Worm (Caenorhabditis elegans): Measurements from ENCODE around the gene nas-23.

nas-23 gene

ce11 chrII:7523281-7523680 is 29.8 kb upstream of the nas-23 start, which contains the start of gene ZK1290.15:
TSS of gene ZK1290.15 (plus strand) at chrII:7523581.
- TF ChIP-seq ref-1 (GFP tag; conservative IDR thresholded peaks at IDR 0.05) (no peak), med-1 (GFP tag; optimal IDR thresholded peaks at IDR 0.05; ENCODE audit: insufficient read depth) (no peak), cog-1 (tag; optimal IDR thresholded peaks at IDR 0.05) (no peak), klf-2 (GFP tag; conservative IDR thresholded peaks at IDR 0.05) (no peak), ztf-23 (GFP tag; IDR thresholded peaks at IDR 0.05) (no peak), tab-1 (GFP tag; IDR thresholded peaks at IDR 0.05) (no peak), ztf-29 (GFP tag; IDR thresholded peaks at IDR 0.05) (no peak), T22C8.4 (GFP tag; IDR thresholded peaks at IDR 0.05) (no peak), flt-1 (GFP tag; IDR thresholded peaks at IDR 0.05) (no peak)

ce11 chrII:7521420-7521819 is 27.9 kb upstream of the nas-23 start:
- no peak for TF ChIP-seq klf-2 (GFP tag; conservative IDR thresholded peaks at IDR 0.05)
- no peak for TF ChIP-seq T22C8.4 (GFP tag; IDR thresholded peaks at IDR 0.05)
- TF ChIP-seq ref-1 (GFP tag; conservative IDR thresholded peaks at IDR 0.05): no peak
- TF ChIP-seq ztf-23 (GFP tag; IDR thresholded peaks at IDR 0.05): no peak
- no peak for TF ChIP-seq cog-1 (tag; optimal IDR thresholded peaks at IDR 0.05)
- no peak for TF ChIP-seq ztf-29 (GFP tag; IDR thresholded peaks at IDR 0.05)
- no peak for TF ChIP-seq tab-1 (GFP tag; IDR thresholded peaks at IDR 0.05)
- no peak for TF ChIP-seq med-1 (GFP tag; optimal IDR thresholded peaks at IDR 0.05; ENCODE audit: insufficient read depth)
- no peak for TF ChIP-seq flt-1 (GFP tag; IDR thresholded peaks at IDR 0.05)

ce11 chrII:7519221-7519620 is 25.7 kb upstream of the nas-23 start, which contains the start of gene glb-9:
TSS of gene glb-9 (minus strand) at chrII:7519321.
- TF ChIP-seq ref-1 (GFP tag; conservative IDR thresholded peaks at IDR 0.05) (no peak), med-1 (GFP tag; optimal IDR thresholded peaks at IDR 0.05; ENCODE audit: insufficient read depth) (no peak), T22C8.4 (GFP tag; IDR thresholded peaks at IDR 0.05) (no peak), klf-2 (GFP tag; conservative IDR thresholded peaks at IDR 0.05) (no peak), ztf-29 (GFP tag; IDR thresholded peaks at IDR 0.05) (no peak), tab-1 (GFP tag; IDR thresholded peaks at IDR 0.05) (no peak), cog-1 (tag; optimal IDR thresholded peaks at IDR 0.05) (no peak), flt-1 (GFP tag; IDR thresholded peaks at IDR 0.05) (no peak), ztf-23 (GFP tag; IDR thresholded peaks at IDR 0.05) (no peak)

ce11 chrII:7505005-7505404 is 11.5 kb upstream of the nas-23 start, which contains the start of gene C28F5.1:
TSS of gene C28F5.1 (plus strand) at chrII:7505305.
- no peak for TF ChIP-seq ztf-29 (GFP tag; IDR thresholded peaks at IDR 0.05)

- TF ChIP-seq med-1 (GFP tag; optimal IDR thresholded peaks at IDR 0.05; ENCODE audit: insufficient read depth) (no peak), ztf-23 (GFP tag; IDR thresholded peaks at IDR 0.05) (no peak), cog-1 (tag; optimal IDR thresholded peaks at IDR 0.05) (no peak)
Observed at ce11 chrII:7499390-7499789, 5.9 kb upstream of the nas-23 start, which contains the start of gene srab-14. TSS of gene srab-14 (minus strand) at chrII:7499490.

- no peak for TF ChIP-seq tab-1 (GFP tag; IDR thresholded peaks at IDR 0.05)
- TF ChIP-seq ref-1 (GFP tag; conservative IDR thresholded peaks at IDR 0.05): no peak
- TF ChIP-seq cog-1 (tag; optimal IDR thresholded peaks at IDR 0.05): no peak
- no peak for TF ChIP-seq ztf-29 (GFP tag; IDR thresholded peaks at IDR 0.05)
- TF ChIP-seq flt-1 (GFP tag; IDR thresholded peaks at IDR 0.05): no peak
- TF ChIP-seq T22C8.4 (GFP tag; IDR thresholded peaks at IDR 0.05): no peak
- TF ChIP-seq med-1 (GFP tag; optimal IDR thresholded peaks at IDR 0.05; ENCODE audit: insufficient read depth): no peak
- TF ChIP-seq klf-2 (GFP tag; conservative IDR thresholded peaks at IDR 0.05): no peak
Observed at ce11 chrII:7496070-7496469, 2.6 kb upstream of the nas-23 start, which contains the start of gene spi-1. TSS of gene spi-1 (plus strand) at chrII:7496247.

- TF ChIP-seq cog-1 (tag; optimal IDR thresholded peaks at IDR 0.05) (no peak), ztf-29 (GFP tag; IDR thresholded peaks at IDR 0.05) (no peak), med-1 (GFP tag; optimal IDR thresholded peaks at IDR 0.05; ENCODE audit: insufficient read depth) (no peak), flt-1 (GFP tag; IDR thresholded peaks at IDR 0.05) (no peak), T22C8.4 (GFP tag; IDR thresholded peaks at IDR 0.05) (no peak), klf-2 (GFP tag; conservative IDR thresholded peaks at IDR 0.05) (no peak), ref-1 (GFP tag; conservative IDR thresholded peaks at IDR 0.05) (no peak)
Observed at ce11 chrII:7494155-7494554, 656 bp upstream of the nas-23 start, which contains the start of gene R10H1.1. TSS of gene R10H1.1 (plus strand) at chrII:7494455.

ce11 chrII:7489605-7490004 is 3.9 kb downstream of the nas-23 start, which contains the start of gene D1022.9:
TSS of gene D1022.9 (minus strand) at chrII:7489705.
- TF ChIP-seq tab-1 (GFP tag; IDR thresholded peaks at IDR 0.05) (no peak), ref-1 (GFP tag; conservative IDR thresholded peaks at IDR 0.05) (no peak), ztf-29 (GFP tag; IDR thresholded peaks at IDR 0.05) (no peak), ztf-23 (GFP tag; IDR thresholded peaks at IDR 0.05) (no peak), klf-2 (GFP tag; conservative IDR thresholded peaks at IDR 0.05) (no peak), T22C8.4 (GFP tag; IDR thresholded peaks at IDR 0.05) (no peak), cog-1 (tag; optimal IDR thresholded peaks at IDR 0.05) (no peak), flt-1 (GFP tag; IDR thresholded peaks at IDR 0.05) (no peak), med-1 (GFP tag; optimal IDR thresholded peaks at IDR 0.05; ENCODE audit: insufficient read depth) (no peak)

ce11 chrII:7483009-7483408 is 10.5 kb downstream of the nas-23 start, which contains the start of gene cah-2:
TSS of gene cah-2 (minus strand) at chrII:7483109.
- no peak for TF ChIP-seq ztf-23 (GFP tag; IDR thresholded peaks at IDR 0.05)
- TF ChIP-seq klf-2 (GFP tag; conservative IDR thresholded peaks at IDR 0.05): no peak
- TF ChIP-seq flt-1 (GFP tag; IDR thresholded peaks at IDR 0.05): no peak
- no peak for TF ChIP-seq med-1 (GFP tag; optimal IDR thresholded peaks at IDR 0.05; ENCODE audit: insufficient read depth)
- TF ChIP-seq cog-1 (tag; optimal IDR thresholded peaks at IDR 0.05): no peak
- no peak for TF ChIP-seq tab-1 (GFP tag; IDR thresholded peaks at IDR 0.05)
- no peak for TF ChIP-seq T22C8.4 (GFP tag; IDR thresholded peaks at IDR 0.05)
- no peak for TF ChIP-seq ref-1 (GFP tag; conservative IDR thresholded peaks at IDR 0.05)
- TF ChIP-seq ztf-29 (GFP tag; IDR thresholded peaks at IDR 0.05): no peak

ce11 chrII:7478487-7479234 is 14.8 kb downstream of the nas-23 start, which contains the start of the genes aka-1 and ubc-6:
TSS of gene aka-1 (minus strand) at chrII:7478537.
TSS of gene ubc-6 (plus strand) at chrII:7479187.
- TF ChIP-seq T22C8.4 (GFP tag; IDR thresholded peaks at IDR 0.05): peak; percentile 64
- 0 out of 2 replicates have a peak, but pooled peaks have one; percentile 33 for TF ChIP-seq ref-1 (GFP tag; conservative IDR thresholded peaks at IDR 0.05)
- TF ChIP-seq ztf-23 (GFP tag; IDR thresholded peaks at IDR 0.05): peak; percentile 80
- TF ChIP-seq klf-2 (GFP tag; conservative IDR thresholded peaks at IDR 0.05): peak; percentile 66
- TF ChIP-seq ztf-29 (GFP tag; IDR thresholded peaks at IDR 0.05): no peak; the same call in 1 of the 2 replicates
- no peak for TF ChIP-seq med-1 (GFP tag; optimal IDR thresholded peaks at IDR 0.05; ENCODE audit: insufficient read depth)
- peak; percentile 74 for TF ChIP-seq flt-1 (GFP tag; IDR thresholded peaks at IDR 0.05)
- TF ChIP-seq tab-1 (GFP tag; IDR thresholded peaks at IDR 0.05): peak; percentile 78; the same call in 1 of the 2 replicates
- peak; percentile 45 for TF ChIP-seq cog-1 (tag; optimal IDR thresholded peaks at IDR 0.05)
